Fruit fly (Drosophila melanogaster) Kc167 (cell line): ENCODE data around the gene Rh7.

Experiments
- Myc ChIP-seq: fragments of >200 bp; optimal IDR thresholded peaks from 2 replicates; lab custom pipeline; 2017; ENCODE audit warnings: missing external identifiers
- Sin3A ChIP-seq: fragments of >200 bp; optimal IDR thresholded peaks from 2 replicates; lab custom pipeline; 2018; ENCODE audit warnings: missing external identifiers
- h ChIP-seq: fragments of >200 bp; optimal IDR thresholded peaks from 3 replicates; lab custom pipeline; 2018; ENCODE audit warnings: missing external identifiers
- insv ChIP-seq: fragments of >200 bp; optimal IDR thresholded peaks from 3 replicates; lab custom pipeline; 2018; ENCODE audit warnings: missing external identifiers
- psq ChIP-seq: fragments of >200 bp; optimal IDR thresholded peaks from 2 replicates; lab custom pipeline; 2017; ENCODE audit warnings: missing external identifiers
- ttk ChIP-seq: sonication (Bioruptor generic); optimal IDR thresholded peaks from 2 replicates; lab custom pipeline; 2017; ENCODE audit warnings: missing external identifiers

Gene Rh7

DNA sequence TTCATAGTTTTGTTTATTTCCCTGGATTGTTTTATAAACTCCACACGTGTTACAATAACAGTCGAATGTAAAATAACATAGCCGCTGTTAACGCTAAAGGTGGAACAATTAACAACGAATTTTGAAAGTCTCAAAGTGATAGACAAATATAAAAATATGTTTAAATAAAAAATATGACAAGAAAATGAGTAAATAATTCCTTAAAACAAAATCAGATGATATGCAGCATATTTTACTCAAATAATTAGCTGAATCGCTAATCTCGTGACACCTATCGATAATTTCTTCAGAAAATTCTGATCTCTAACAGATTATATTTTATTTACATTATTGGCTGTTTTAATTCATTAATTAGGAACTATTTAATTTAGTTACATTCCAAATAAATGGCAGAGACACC, 38.7 kb downstream of the Rh7 start, which contains the start of the genes CG5645 and Atg12:
CG5645 (minus strand) TSS at position 77 of the 400 bp plus-strand sequence.
Atg12 (plus strand) TSS at position 338 of the 400 bp plus-strand sequence.
- no peak for TF ChIP-seq h (lab: Kevin White, UChicago)
- no peak for TF ChIP-seq Myc (lab: Kevin White, UChicago)
- TF ChIP-seq insv, result no peak
- TF ChIP-seq Sin3A (lab: Kevin White, UChicago), result no peak
- no peak for TF ChIP-seq psq (lab: Kevin White, UChicago)
- no peak for TF ChIP-seq ttk (lab: Kevin White, UChicago)

dm6 chr3L:12131918-12132317, 43.4 kb downstream of the Rh7 start, which contains the start of gene DEF8:
Gene DEF8 (plus strand): TSS chr3L:12132146.
- TF ChIP-seq Myc (lab: Kevin White, UChicago), result no peak
- TF ChIP-seq psq (lab: Kevin White, UChicago), result no peak
- TF ChIP-seq h (lab: Kevin White, UChicago), result no peak
- TF ChIP-seq insv, result no peak
- no peak for TF ChIP-seq Sin3A (lab: Kevin White, UChicago)
- TF ChIP-seq ttk (lab: Kevin White, UChicago), result no peak

dm6 chr3L:12129111-12129510, 46.2 kb downstream of the Rh7 start, which contains the start of gene Lsp2:
Gene Lsp2 (plus strand): TSS chr3L:12129393.
- TF ChIP-seq ttk (lab: Kevin White, UChicago) (no peak), insv (no peak), Myc (lab: Kevin White, UChicago) (no peak), Sin3A (lab: Kevin White, UChicago) (no peak), h (lab: Kevin White, UChicago) (no peak), psq (lab: Kevin White, UChicago) (no peak)

DNA sequence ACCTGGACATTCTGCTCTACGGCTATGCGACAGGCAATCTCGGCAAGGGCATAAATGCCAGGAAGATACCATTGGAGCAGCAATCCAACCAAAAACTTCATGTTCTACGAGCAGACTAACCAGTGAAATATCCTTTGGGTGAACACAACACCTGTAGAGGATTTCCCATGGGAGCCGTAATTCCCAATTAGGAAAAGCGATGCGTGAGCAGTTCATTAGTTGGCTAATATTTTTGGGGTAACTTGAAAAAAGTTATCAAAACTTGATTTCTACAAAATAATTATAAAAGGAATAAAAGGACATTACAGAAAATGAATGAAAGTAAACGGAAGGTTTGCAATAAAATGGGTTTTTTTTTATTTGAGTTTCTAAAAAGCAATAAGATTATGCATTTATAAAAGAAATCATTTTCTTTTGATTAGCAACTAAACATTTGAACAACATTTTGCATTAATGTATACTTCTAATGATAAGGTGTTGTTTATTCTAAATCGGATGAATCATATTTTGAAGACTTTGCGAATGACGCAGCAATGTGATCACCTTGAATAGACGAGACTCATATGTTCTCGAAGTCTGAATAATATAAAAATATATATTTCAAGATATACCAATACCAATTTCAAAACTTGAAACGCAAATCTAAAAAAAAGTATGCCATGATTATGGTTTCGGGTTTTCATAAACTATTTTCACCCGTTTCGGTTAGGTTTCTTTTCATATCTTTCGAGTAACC, 47.8 kb downstream of the Rh7 start, which contains the start of the genes Ir68b and CG34241:
Ir68b (minus strand) TSS at position 101 of the 736 bp plus-strand sequence.
CG34241 (plus strand) TSS at position 686 of the 736 bp plus-strand sequence.
- TF ChIP-seq h (lab: Kevin White, UChicago) (no peak), psq (lab: Kevin White, UChicago) (no peak), Sin3A (lab: Kevin White, UChicago) (no peak), ttk (lab: Kevin White, UChicago) (no peak), Myc (lab: Kevin White, UChicago) (no peak), insv (no peak)

DNA sequence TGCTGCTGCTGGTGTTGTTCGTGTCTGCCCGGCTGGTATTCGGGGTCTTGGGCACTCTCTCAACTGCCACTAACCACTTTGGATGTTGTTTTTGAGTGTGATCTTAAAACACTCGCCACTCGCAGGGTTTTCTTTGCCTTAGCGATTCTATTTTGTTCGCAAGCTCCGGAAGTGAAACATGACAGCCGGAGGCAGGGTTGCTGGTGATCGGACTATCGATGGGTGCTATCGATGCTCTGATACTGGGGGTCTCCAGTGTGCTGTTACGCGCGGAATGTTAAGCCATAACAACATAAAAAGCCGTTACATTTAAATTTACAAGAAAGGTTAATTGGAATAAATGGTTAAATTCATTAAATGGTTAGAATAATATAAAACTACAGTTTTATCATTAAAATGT, 50.3 kb downstream of the Rh7 start, which contains the start of gene yps:
yps (minus strand) TSS at position 176 of the 400 bp plus-strand sequence.
- TF ChIP-seq Sin3A (lab: Kevin White, UChicago) (no peak), insv (no peak), Myc (lab: Kevin White, UChicago) (no peak), ttk (lab: Kevin White, UChicago) (no peak), psq (lab: Kevin White, UChicago) (no peak), h (lab: Kevin White, UChicago) (no peak)

- no peak for TF ChIP-seq h (lab: Kevin White, UChicago)
- TF ChIP-seq Myc (lab: Kevin White, UChicago), result no peak
- TF ChIP-seq Sin3A (lab: Kevin White, UChicago), result no peak
- TF ChIP-seq psq (lab: Kevin White, UChicago), result no peak
- no peak for TF ChIP-seq insv
- no peak for TF ChIP-seq ttk (lab: Kevin White, UChicago)
Measured at dm6 chr3L:12124138-12124583, 51.1 kb downstream of the Rh7 start.

DNA sequence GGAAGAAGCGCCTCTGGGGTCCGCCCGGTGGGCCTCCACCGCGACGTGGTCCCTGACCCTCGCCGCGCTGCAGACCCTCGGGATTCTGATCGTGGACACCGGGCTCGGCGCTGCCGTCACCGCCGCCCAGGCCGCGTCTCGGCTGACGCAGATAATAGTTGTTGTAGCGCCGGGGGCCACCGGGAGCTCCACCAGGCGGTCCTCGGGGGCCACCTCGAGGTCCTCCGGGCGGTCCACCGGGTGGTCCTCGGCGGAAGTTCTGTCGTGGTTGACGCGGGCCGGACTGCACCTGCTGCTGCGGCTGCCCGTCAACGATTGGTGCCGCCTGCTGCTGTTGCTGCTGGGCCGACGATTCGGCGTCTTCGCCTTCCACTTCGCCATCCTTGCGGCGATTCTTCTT, 52.4 kb downstream of the Rh7 start:
- TF ChIP-seq insv, result no peak
- TF ChIP-seq h (lab: Kevin White, UChicago), result no peak
- no peak for TF ChIP-seq Myc (lab: Kevin White, UChicago)
- TF ChIP-seq ttk (lab: Kevin White, UChicago), result no peak
- TF ChIP-seq psq (lab: Kevin White, UChicago), result no peak
- TF ChIP-seq Sin3A (lab: Kevin White, UChicago), result no peak

dm6 chr3L:12119875-12120485, 55.3 kb downstream of the Rh7 start, which contains the start of gene CG11560:
Gene CG11560 (plus strand): TSS chr3L:12120019.
- TF ChIP-seq Sin3A (lab: Kevin White, UChicago) (no peak), insv (no peak), ttk (lab: Kevin White, UChicago) (no peak), Myc (lab: Kevin White, UChicago) (no peak), psq (lab: Kevin White, UChicago) (no peak), h (lab: Kevin White, UChicago) (no peak)

dm6 chr3L:12118631-12119030, 56.7 kb downstream of the Rh7 start:
- TF ChIP-seq Myc (lab: Kevin White, UChicago) (no peak), h (lab: Kevin White, UChicago) (no peak), Sin3A (lab: Kevin White, UChicago) (no peak), insv (no peak), psq (lab: Kevin White, UChicago) (no peak), ttk (lab: Kevin White, UChicago) (no peak)

dm6 chr3L:12118156-12118555, 57.1 kb downstream of the Rh7 start, which contains the start of gene ssp:
Gene ssp (plus strand): TSS chr3L:12118257.
- no peak for TF ChIP-seq Sin3A (lab: Kevin White, UChicago)
- no peak for TF ChIP-seq insv
- no peak for TF ChIP-seq psq (lab: Kevin White, UChicago)
- TF ChIP-seq h (lab: Kevin White, UChicago), result no peak
- no peak for TF ChIP-seq ttk (lab: Kevin White, UChicago)
- no peak for TF ChIP-seq Myc (lab: Kevin White, UChicago)
